Worm (Caenorhabditis elegans) whole organism, young adult: ENCODE data around the gene lact-1.

Experiments
- B0019.2 ChIP-seq: fragments of 200-800 bp; sonication (Bioruptor generic); conservative IDR thresholded peaks from 2 replicates; pipeline ENCODE4 v1.3.6; 2022; ENCODE audit warnings: missing genetic modification reagents, missing genetic modification characterization, missing compliant biosample characterization
- B0035.1 ChIP-seq: sonication (generic microtip); optimal IDR thresholded peaks from 2 replicates; lab custom pipeline; 2016; ENCODE audit warnings: missing genetic modification characterization, mild to moderate bottlenecking, missing compliant biosample characterization, missing genotype, missing genetic modification reagents
- B0261.1 ChIP-seq: sonication (generic microtip); optimal IDR thresholded peaks from 2 replicates; lab custom pipeline; 2016; ENCODE audit warnings: mild to moderate bottlenecking, missing genetic modification characterization, moderate library complexity, missing compliant biosample characterization
- B0336.3 ChIP-seq: fragments of 200-800 bp; sonication (Bioruptor generic); IDR thresholded peaks from 2 replicates; pipeline ENCODE4 v1.3.6; 2022; ENCODE audit warnings: missing genetic modification characterization, missing compliant biosample characterization
- C17E4.6 ChIP-seq: fragments of 200-800 bp; sonication (Bioruptor generic); IDR thresholded peaks from 2 replicates; pipeline ENCODE4 v1.3.6; 2022; ENCODE audit warnings: missing genetic modification reagents, missing genetic modification characterization, missing compliant biosample characterization
- D2030.7 ChIP-seq: fragments of 200-800 bp; sonication (Bioruptor generic); IDR thresholded peaks from 2 replicates; pipeline ENCODE4 v1.3.6; 2022; ENCODE audit warnings: missing genetic modification reagents, missing genetic modification characterization, missing compliant biosample characterization
- F10E7.11 ChIP-seq: sonication (generic microtip); optimal IDR thresholded peaks from 2 replicates; lab custom pipeline; 2017; ENCODE audit warnings: mild to moderate bottlenecking, missing genetic modification characterization, moderate library complexity, missing compliant biosample characterization
- F49E8.2 ChIP-seq: sonication (generic microtip); optimal IDR thresholded peaks from 3 replicates; lab custom pipeline; 2017; ENCODE audit warnings: missing genetic modification characterization, mild to moderate bottlenecking, missing compliant biosample characterization, antibody characterized with exemption, moderate library complexity; ENCODE audit not compliant: insufficient read depth
- F55B11.4 ChIP-seq: sonication (generic microtip); optimal IDR thresholded peaks from 2 replicates; lab custom pipeline; 2016; ENCODE audit warnings: missing compliant biosample characterization, missing genetic modification characterization, borderline replicate concordance; ENCODE audit not compliant: insufficient read depth
- K12H6.12 ChIP-seq: fragments of 200-800 bp; sonication (Bioruptor generic); optimal IDR thresholded peaks from 2 replicates; lab custom pipeline; 2018; ENCODE audit warnings: mild to moderate bottlenecking, missing genetic modification characterization, missing compliant biosample characterization
- T26A5.8 ChIP-seq: sonication (generic microtip); optimal IDR thresholded peaks from 2 replicates; lab custom pipeline; 2016; ENCODE audit warnings: missing genetic modification characterization, missing compliant biosample characterization
- Y67H2A.10 ChIP-seq: fragments of 200-800 bp; sonication (Bioruptor generic); conservative IDR thresholded peaks from 2 replicates; pipeline ENCODE4 v1.3.6; 2022; ENCODE audit warnings: missing genetic modification reagents, missing genetic modification characterization, missing compliant biosample characterization
- Y95B8A.8 ChIP-seq: fragments of 200-800 bp; sonication (Bioruptor generic); IDR thresholded peaks from 2 replicates; pipeline ENCODE4 v1.3.6; 2022; ENCODE audit warnings: missing genetic modification reagents, missing genetic modification characterization, missing compliant biosample characterization
- akir-1 ChIP-seq: fragments of 200-800 bp; sonication (Bioruptor generic); optimal IDR thresholded peaks from 2 replicates; lab custom pipeline; 2018; ENCODE audit warnings: mild to moderate bottlenecking, missing genetic modification characterization, moderate library complexity, missing compliant biosample characterization
- aptf-2 ChIP-seq: fragments of 200-800 bp; sonication (Bioruptor generic); conservative IDR thresholded peaks from 2 replicates; pipeline ENCODE4 v1.3.6; 2022; ENCODE audit warnings: missing genetic modification reagents, missing genetic modification characterization, missing compliant biosample characterization
- cebp-1 ChIP-seq, 2 experiments: fragments of 200-800 bp in 1 of 2; sonication (Bioruptor generic) in 1 of 2; sonication (generic microtip) in 1 of 2; IDR thresholded peaks in 1 of 2; optimal IDR thresholded peaks in 1 of 2; 2 replicates each; pipeline versions ENCODE4 v1.3.6 to Lab custom; 2017 to 2022; ENCODE audit warnings: missing compliant biosample characterization in 2 of 2, missing genetic modification characterization in 2 of 2, mild to moderate bottlenecking in 1 of 2, missing genetic modification reagents in 1 of 2, moderate library complexity in 1 of 2
- cebp-2 ChIP-seq: fragments of 200-800 bp; sonication (Bioruptor generic); IDR thresholded peaks from 2 replicates; pipeline ENCODE4 v1.3.6; 2022; ENCODE audit warnings: missing genetic modification characterization, missing compliant biosample characterization
- ceh-40 ChIP-seq: fragments of 200-800 bp; sonication (Bioruptor generic); IDR thresholded peaks from 2 replicates; pipeline ENCODE4 v1.3.6; 2022; ENCODE audit warnings: missing genetic modification characterization, missing compliant biosample characterization
- ceh-58 ChIP-seq: fragments of 200-800 bp; sonication (Bioruptor generic); IDR thresholded peaks from 2 replicates; pipeline ENCODE4 v1.3.6; 2022; ENCODE audit warnings: missing genetic modification characterization, missing compliant biosample characterization
- ceh-79 ChIP-seq: sonication (generic microtip); optimal IDR thresholded peaks from 2 replicates; lab custom pipeline; 2017; ENCODE audit warnings: mild to moderate bottlenecking, missing genetic modification characterization, missing compliant biosample characterization
- die-1 ChIP-seq: sonication (generic microtip); optimal IDR thresholded peaks from 2 replicates; lab custom pipeline; 2016; ENCODE audit warnings: missing genotype, mild to moderate bottlenecking, missing genetic modification characterization, missing compliant biosample characterization
- dpff-1 ChIP-seq: sonication (generic microtip); optimal IDR thresholded peaks from 2 replicates; lab custom pipeline; 2017; ENCODE audit warnings: mild to moderate bottlenecking, missing genetic modification characterization, missing compliant biosample characterization
- dpl-1 ChIP-seq: fragments of 150-350 bp; optimal IDR thresholded peaks from 2 replicates; lab custom pipeline; 2014; ENCODE audit warnings: missing biosample characterization, missing genetic modification reagents, missing genetic modification characterization
- fkh-3 ChIP-seq: sonication (generic microtip); optimal IDR thresholded peaks from 2 replicates; lab custom pipeline; 2016; ENCODE audit warnings: mild to moderate bottlenecking, missing genetic modification characterization, missing compliant biosample characterization
- gei-17 ChIP-seq: fragments of 200-800 bp; sonication (Bioruptor generic); optimal IDR thresholded peaks from 2 replicates; lab custom pipeline; 2018; ENCODE audit warnings: mild to moderate bottlenecking, missing genetic modification characterization, missing compliant biosample characterization
- let-607 ChIP-seq, 2 experiments: fragments of 200-800 bp in 1 of 2; sonication (Bioruptor generic) in 1 of 2; sonication (generic microtip) in 1 of 2; optimal IDR thresholded peaks; 2 replicates each; lab custom pipeline; 2016 to 2018; ENCODE audit warnings: mild to moderate bottlenecking in 2 of 2, missing compliant biosample characterization in 2 of 2, missing genetic modification characterization in 2 of 2, moderate library complexity in 2 of 2, missing genotype in 1 of 2
- lin-35 ChIP-seq, 3 experiments: fragments of 150-350 bp in 2 of 3; sonication (generic microtip) in 1 of 3; optimal IDR thresholded peaks; 2 replicates each; lab custom pipeline; 2014 to 2018; ENCODE audit warnings: missing biosample characterization in 3 of 3, missing genetic modification characterization in 3 of 3, missing genetic modification reagents in 3 of 3
- lin-40 ChIP-seq: sonication (generic microtip); optimal IDR thresholded peaks from 2 replicates; lab custom pipeline; 2016; ENCODE audit warnings: missing genetic modification characterization, mild to moderate bottlenecking, missing compliant biosample characterization, missing genotype, missing genetic modification reagents
- lir-1 ChIP-seq: fragments of 200-800 bp; sonication (Bioruptor generic); conservative IDR thresholded peaks from 2 replicates; pipeline ENCODE4 v1.3.6; 2022; ENCODE audit warnings: missing genetic modification reagents, missing genetic modification characterization, missing compliant biosample characterization
- mes-4 ChIP-seq: sonication (generic microtip); optimal IDR thresholded peaks from 2 replicates; lab custom pipeline; 2016; ENCODE audit warnings: missing genotype, missing genetic modification characterization, missing compliant biosample characterization
- nfya-1 ChIP-seq: sonication (generic microtip); optimal IDR thresholded peaks from 2 replicates; lab custom pipeline; 2017; ENCODE audit warnings: antibody characterized with exemption, missing compliant biosample characterization, missing genetic modification characterization, borderline replicate concordance; ENCODE audit not compliant: insufficient read depth
- nfyb-1 ChIP-seq: fragments of 200-800 bp; sonication (Bioruptor generic); IDR thresholded peaks from 2 replicates; pipeline ENCODE4 v1.3.6; 2022; ENCODE audit warnings: missing genetic modification reagents, missing genetic modification characterization, missing compliant biosample characterization
- nhr-120 ChIP-seq: fragments of 200-800 bp; sonication (Bioruptor generic); IDR thresholded peaks from 2 replicates; pipeline ENCODE4 v1.3.6; 2022; ENCODE audit warnings: missing genetic modification characterization, missing compliant biosample characterization
- nhr-179 ChIP-seq: sonication (generic microtip); optimal IDR thresholded peaks from 2 replicates; lab custom pipeline; 2016; ENCODE audit warnings: mild to moderate bottlenecking, missing genetic modification characterization, missing compliant biosample characterization
- nhr-90 ChIP-seq: sonication (generic microtip); optimal IDR thresholded peaks from 2 replicates; lab custom pipeline; 2016; ENCODE audit warnings: missing genotype, mild to moderate bottlenecking, missing genetic modification characterization, missing compliant biosample characterization
- pbrm-1 ChIP-seq: fragments of 200-800 bp; sonication (Bioruptor generic); IDR thresholded peaks from 2 replicates; pipeline ENCODE4 v1.3.6; 2022; ENCODE audit warnings: missing genetic modification reagents, missing genetic modification characterization, missing compliant biosample characterization
- pha-4 ChIP-seq: fragments of 150-350 bp; sonication (generic microtip); optimal IDR thresholded peaks from 2 replicates; lab custom pipeline; 2014; ENCODE audit warnings: missing biosample characterization, missing genetic modification reagents, missing genetic modification characterization
- rec-8 ChIP-seq, 2 experiments: sonication (generic microtip); optimal IDR thresholded peaks; 2 replicates each; lab custom pipeline; 2016; ENCODE audit warnings: mild to moderate bottlenecking in 2 of 2, missing genetic modification characterization in 2 of 2, missing genetic modification reagents in 2 of 2, missing genotype in 2 of 2, missing biosample characterization in 1 of 2, missing compliant biosample characterization in 1 of 2, moderate library complexity in 1 of 2
- repo-1 ChIP-seq: sonication (generic microtip); optimal IDR thresholded peaks from 2 replicates; lab custom pipeline; 2017; ENCODE audit warnings: mild to moderate bottlenecking, missing genetic modification characterization, missing compliant biosample characterization
- rpc-1 ChIP-seq, 2 experiments: fragments of 150-350 bp in 1 of 2; sonication (generic microtip) in 1 of 2; optimal IDR thresholded peaks; 2 replicates each; lab custom pipeline; 2014 to 2018; ENCODE audit warnings: missing biosample characterization in 1 of 2, missing genetic modification characterization in 1 of 2, missing genetic modification reagents in 1 of 2, missing genotype in 1 of 2
- snpc-3.4 ChIP-seq: sonication (generic microtip); optimal IDR thresholded peaks from 2 replicates; lab custom pipeline; 2017; ENCODE audit warnings: missing genetic modification characterization, mild to moderate bottlenecking, missing compliant biosample characterization, antibody characterized with exemption, moderate library complexity, missing genotype, missing genetic modification reagents
- snpc-4 ChIP-seq, 5 experiments: fragments of 150-350 bp in 1 of 5; sonication (generic microtip) in 4 of 5; optimal IDR thresholded peaks; 2 replicates each; lab custom pipeline; 2014 to 2018; ENCODE audit warnings: missing genetic modification characterization in 5 of 5, missing biosample characterization in 3 of 5, antibody characterized with exemption in 2 of 5, mild to moderate bottlenecking in 2 of 5, missing compliant biosample characterization in 2 of 5, missing genotype in 2 of 5, moderate library complexity in 2 of 5, missing genetic modification reagents in 1 of 5
- somi-1 ChIP-seq: fragments of 200-800 bp; sonication (Bioruptor generic); optimal IDR thresholded peaks from 2 replicates; lab custom pipeline; 2018; ENCODE audit warnings: mild to moderate bottlenecking, missing genetic modification characterization, missing compliant biosample characterization
- tlf-1 ChIP-seq: fragments of 200-800 bp; sonication (Bioruptor generic); optimal IDR thresholded peaks from 2 replicates; lab custom pipeline; 2018; ENCODE audit warnings: mild to moderate bottlenecking, missing genetic modification characterization, missing compliant biosample characterization
- xnd-1 ChIP-seq: sonication (generic microtip); optimal IDR thresholded peaks from 2 replicates; lab custom pipeline; 2016; ENCODE audit warnings: missing genotype, missing genetic modification reagents, missing genetic modification characterization, missing compliant biosample characterization

The lact-1 gene

ce11 chrX:7264591-7265306, 4.6 kb upstream of the lact-1 start (continued):
- TF ChIP-seq snpc-4 (GFP tag; optimal IDR thresholded peaks at IDR 0.05; lab: Kevin White, UChicago) (no peak), snpc-4 (tag; optimal IDR thresholded peaks at IDR 0.05; lab: Kevin White, UChicago) (peak in 3 of 4 experiments; percentile 49 to 79 (median 73)), F55B11.4 (tag; lab: Kevin White, UChicago) (no peak), pbrm-1 (GFP tag; lab: Robert Waterston, UW) (peak; percentile 76), B0019.2 (GFP tag; lab: Robert Waterston, UW) (no peak), B0035.1 (tag; lab: Kevin White, UChicago) (peak; percentile 51), nfyb-1 (GFP tag; lab: Robert Waterston, UW) (peak; percentile 86), T26A5.8 (tag; lab: Kevin White, UChicago) (no peak), die-1 (tag; lab: Kevin White, UChicago) (peak; percentile 56), F49E8.2 (no peak), somi-1 (GFP tag; lab: Kevin White, UChicago) (peak; percentile 54), let-607 (tag; optimal IDR thresholded peaks at IDR 0.05; lab: Kevin White, UChicago) (peak; percentile 2 to 61), cebp-1 (GFP tag; IDR thresholded peaks at IDR 0.05; lab: Robert Waterston, UW) (peak; percentile 72), cebp-1 (tag; optimal IDR thresholded peaks at IDR 0.05; lab: Kevin White, UChicago) (peak; percentile 89), rpc-1 (optimal IDR thresholded peaks at IDR 0.05; lab: Kevin White, UChicago) (no peak), rpc-1 (tag; optimal IDR thresholded peaks at IDR 0.05; lab: Kevin White, UChicago) (no peak), B0261.1 (tag; lab: Kevin White, UChicago) (peak; percentile 11), gei-17 (GFP tag; lab: Kevin White, UChicago) (peak; percentile 80), F10E7.11 (tag; lab: Kevin White, UChicago) (no peak), tlf-1 (GFP tag; lab: Kevin White, UChicago) (no peak), dpl-1 (no peak), lin-35 (GFP tag; optimal IDR thresholded peaks at IDR 0.05; lab: Kevin White, UChicago) (peak in 1 of 3 experiments; percentile 54), ceh-40 (GFP tag; lab: Robert Waterston, UW) (no peak), D2030.7 (GFP tag; lab: Robert Waterston, UW) (no peak), ceh-79 (tag; lab: Kevin White, UChicago) (no peak), fkh-3 (tag; lab: Kevin White, UChicago) (no peak), lin-40 (tag; lab: Kevin White, UChicago) (peak; percentile 90), repo-1 (tag; lab: Kevin White, UChicago) (no peak), Y67H2A.10 (GFP tag; lab: Robert Waterston, UW) (no peak), akir-1 (GFP tag; lab: Kevin White, UChicago) (no peak), cebp-2 (GFP tag; lab: Robert Waterston, UW) (no peak), xnd-1 (tag; lab: Kevin White, UChicago) (no peak), mes-4 (tag; lab: Kevin White, UChicago) (peak; percentile 7), pha-4 (tag; lab: Kevin White, UChicago) (peak; percentile 38), C17E4.6 (GFP tag; lab: Robert Waterston, UW) (peak; percentile 17; the same call in 1 of the 2 replicates), snpc-3.4 (tag; lab: Kevin White, UChicago) (no peak), aptf-2 (GFP tag; lab: Robert Waterston, UW) (no peak), nfya-1 (tag; lab: Kevin White, UChicago) (no peak), K12H6.12 (tag; lab: Kevin White, UChicago) (peak; percentile 96), Y95B8A.8 (GFP tag; lab: Robert Waterston, UW) (no peak), rec-8 (tag; optimal IDR thresholded peaks at IDR 0.05; lab: Kevin White, UChicago) (no peak), nhr-120 (no peak), B0336.3 (GFP tag; lab: Robert Waterston, UW) (peak; percentile 89), dpff-1 (no peak), lir-1 (GFP tag; lab: Robert Waterston, UW) (peak; percentile 100), ceh-58 (no peak), nhr-179 (tag; lab: Kevin White, UChicago) (no peak), nhr-90 (tag; lab: Kevin White, UChicago) (peak; percentile 58)
